Fruit fly (Drosophila melanogaster) whole organism, prepupa: ENCODE data around the gene CG14082.

ENCODE experiments used
- Blimp-1 ChIP-seq: fragments of 200-800 bp; sonication (Bioruptor generic); optimal IDR thresholded peaks from 3 replicates; lab custom pipeline; 2017; ENCODE audit warnings: missing biosample characterization, missing genetic modification characterization, mild to moderate bottlenecking, moderate library complexity, missing genetic modification reagents
- CG10631 ChIP-seq: fragments of 200-800 bp; sonication (Bioruptor generic); optimal IDR thresholded peaks from 2 replicates; lab custom pipeline; 2016; ENCODE audit warnings: missing biosample characterization, missing genetic modification characterization
- CG10669 ChIP-seq: fragments of 200-800 bp; sonication (Bioruptor generic); optimal IDR thresholded peaks from 3 replicates; lab custom pipeline; 2018; ENCODE audit warnings: missing biosample characterization, mild to moderate bottlenecking, missing genetic modification characterization, moderate library complexity
- CG11294 ChIP-seq: fragments of 200-800 bp; sonication (Bioruptor generic); IDR thresholded peaks from 2 replicates; pipeline ENCODE4 v1.3.6; 2022; ENCODE audit warnings: missing biosample characterization, missing genetic modification characterization
- CG11762 ChIP-seq: fragments of 200-800 bp; sonication (Bioruptor generic); optimal IDR thresholded peaks from 3 replicates; lab custom pipeline; 2016; ENCODE audit warnings: missing biosample characterization, missing genetic modification characterization; ENCODE audit not compliant: insufficient read depth
- CG11902 ChIP-seq: fragments of 200-800 bp; sonication (Bioruptor generic); optimal IDR thresholded peaks from 3 replicates; lab custom pipeline; 2016; ENCODE audit warnings: missing biosample characterization, missing genetic modification characterization
- CG1621 ChIP-seq: fragments of 200-800 bp; sonication (Bioruptor generic); optimal IDR thresholded peaks from 3 replicates; lab custom pipeline; 2018; ENCODE audit warnings: missing biosample characterization, mild to moderate bottlenecking, missing genetic modification characterization
- CG16779 ChIP-seq: fragments of 200-800 bp; sonication (Bioruptor generic); optimal IDR thresholded peaks from 3 replicates; lab custom pipeline; 2017; ENCODE audit warnings: missing biosample characterization, mild to moderate bottlenecking, missing genetic modification characterization
- CG31627 ChIP-seq: fragments of 200-800 bp; sonication (Bioruptor generic); optimal IDR thresholded peaks from 3 replicates; lab custom pipeline; 2016; ENCODE audit warnings: missing biosample characterization, missing genetic modification characterization
- CG4318 ChIP-seq: fragments of 200-800 bp; sonication (Bioruptor generic); optimal IDR thresholded peaks from 3 replicates; lab custom pipeline; 2017; ENCODE audit warnings: missing biosample characterization, mild to moderate bottlenecking, missing genetic modification characterization
- CG6276 ChIP-seq: fragments of 200-800 bp; sonication (Bioruptor generic); optimal IDR thresholded peaks from 2 replicates; lab custom pipeline; 2017; ENCODE audit warnings: missing biosample characterization, mild to moderate bottlenecking, missing genetic modification characterization
- CG6792 ChIP-seq: fragments of 200-800 bp; sonication (Bioruptor generic); optimal IDR thresholded peaks from 3 replicates; lab custom pipeline; 2016; ENCODE audit warnings: missing biosample characterization, missing genetic modification characterization
- CG6854 ChIP-seq: fragments of 200-800 bp; sonication (Bioruptor generic); optimal IDR thresholded peaks from 2 replicates; lab custom pipeline; 2017; ENCODE audit warnings: missing biosample characterization, mild to moderate bottlenecking, missing genetic modification characterization
- CG7368 ChIP-seq: fragments of 200-800 bp; sonication (Bioruptor generic); optimal IDR thresholded peaks from 3 replicates; lab custom pipeline; 2016; ENCODE audit warnings: missing biosample characterization, missing genetic modification characterization
- CG8119 ChIP-seq: fragments of 200-800 bp; sonication (Bioruptor generic); IDR thresholded peaks from 3 replicates; pipeline ENCODE4 v1.3.6; 2022; ENCODE audit warnings: missing biosample characterization, missing genetic modification characterization
- CG8319 ChIP-seq: fragments of 200-800 bp; sonication (Bioruptor generic); optimal IDR thresholded peaks from 3 replicates; lab custom pipeline; 2016; ENCODE audit warnings: missing biosample characterization, missing genetic modification characterization
- CG8632 ChIP-seq: fragments of 200-800 bp; sonication (Bioruptor generic); optimal IDR thresholded peaks from 3 replicates; lab custom pipeline; 2016; ENCODE audit warnings: missing biosample characterization, missing genetic modification characterization
- CG9139 ChIP-seq: fragments of 200-800 bp; sonication (Bioruptor generic); optimal IDR thresholded peaks from 3 replicates; lab custom pipeline; 2017; ENCODE audit warnings: missing biosample characterization, mild to moderate bottlenecking, missing genetic modification characterization
- Eip78C ChIP-seq: fragments of 200-800 bp; sonication (Bioruptor generic); peaks from one replicate; lab custom pipeline; 2016; ENCODE audit warnings: missing biosample characterization, missing genetic modification characterization
- Eip93F ChIP-seq: fragments of 200-800 bp; sonication (Bioruptor generic); optimal IDR thresholded peaks from 2 replicates; lab custom pipeline; 2016; ENCODE audit warnings: missing biosample characterization, mild to moderate bottlenecking, missing genetic modification characterization
- Ets21C ChIP-seq: fragments of 200-800 bp; sonication (Bioruptor generic); optimal IDR thresholded peaks from 3 replicates; lab custom pipeline; 2016; ENCODE audit warnings: missing biosample characterization, missing genetic modification characterization
- Hr39 ChIP-seq: fragments of 200-800 bp; sonication (Bioruptor generic); optimal IDR thresholded peaks from 2 replicates; lab custom pipeline; 2016; ENCODE audit warnings: missing biosample characterization, missing genetic modification characterization
- Hr4 ChIP-seq: fragments of 200-800 bp; sonication (Bioruptor generic); optimal IDR thresholded peaks from 3 replicates; lab custom pipeline; 2016; ENCODE audit warnings: missing biosample characterization, missing genetic modification characterization
- Lpt ChIP-seq: fragments of 200-800 bp; sonication (Bioruptor generic); optimal IDR thresholded peaks from 3 replicates; lab custom pipeline; 2016; ENCODE audit warnings: missing biosample characterization, missing genetic modification characterization
- Met ChIP-seq: fragments of 200-800 bp; sonication (Bioruptor generic); optimal IDR thresholded peaks from 3 replicates; lab custom pipeline; 2016; ENCODE audit warnings: missing biosample characterization, missing genetic modification characterization
- OdsH ChIP-seq: fragments of 200-800 bp; sonication (Bioruptor generic); optimal IDR thresholded peaks from 3 replicates; lab custom pipeline; 2016; ENCODE audit warnings: missing biosample characterization, missing genetic modification characterization
- Smox ChIP-seq: fragments of 200-800 bp; sonication (Bioruptor generic); optimal IDR thresholded peaks from 3 replicates; lab custom pipeline; 2016; ENCODE audit warnings: missing biosample characterization, missing genetic modification characterization
- Sox102F ChIP-seq: fragments of 200-800 bp; sonication (Bioruptor generic); optimal IDR thresholded peaks from 2 replicates; lab custom pipeline; 2016; ENCODE audit warnings: missing biosample characterization, mild to moderate bottlenecking, missing genetic modification characterization
- achi ChIP-seq: fragments of 200-800 bp; sonication (Bioruptor generic); optimal IDR thresholded peaks from 3 replicates; lab custom pipeline; 2016; ENCODE audit warnings: missing biosample characterization, missing genetic modification characterization
- acj6 ChIP-seq: fragments of 200-800 bp; sonication (Bioruptor generic); optimal IDR thresholded peaks from 3 replicates; lab custom pipeline; 2016; ENCODE audit warnings: missing biosample characterization, missing genetic modification characterization
- cyc ChIP-seq: fragments of 200-800 bp; sonication (Bioruptor generic); optimal IDR thresholded peaks from 3 replicates; lab custom pipeline; 2016; ENCODE audit warnings: missing biosample characterization, missing genetic modification characterization
- eg ChIP-seq: fragments of 200-800 bp; sonication (Bioruptor generic); IDR thresholded peaks from 3 replicates; pipeline ENCODE4 v1.3.6; 2022; ENCODE audit warnings: missing biosample characterization, missing genetic modification characterization
- esn ChIP-seq: fragments of 200-800 bp; sonication (Bioruptor generic); optimal IDR thresholded peaks from 2 replicates; lab custom pipeline; 2016; ENCODE audit warnings: missing biosample characterization, mild to moderate bottlenecking, missing genetic modification characterization, moderate library complexity
- fd59A ChIP-seq: fragments of 200-800 bp; sonication (Bioruptor generic); optimal IDR thresholded peaks from 2 replicates; lab custom pipeline; 2017; ENCODE audit warnings: missing biosample characterization, mild to moderate bottlenecking, missing genetic modification characterization, missing genetic modification reagents
- fd85E ChIP-seq: fragments of 200-800 bp; sonication (Bioruptor generic); optimal IDR thresholded peaks from 3 replicates; lab custom pipeline; 2016; ENCODE audit warnings: missing biosample characterization, missing genetic modification characterization
- fkh ChIP-seq: fragments of 200-800 bp; sonication (Bioruptor generic); optimal IDR thresholded peaks from 3 replicates; lab custom pipeline; 2017; ENCODE audit warnings: missing biosample characterization, mild to moderate bottlenecking, missing genetic modification characterization, moderate library complexity
- lz ChIP-seq: fragments of 200-800 bp; sonication (Bioruptor generic); optimal IDR thresholded peaks from 3 replicates; lab custom pipeline; 2016; ENCODE audit warnings: missing biosample characterization, missing genetic modification characterization
- pdm3 ChIP-seq: fragments of 200-800 bp; sonication (Bioruptor generic); optimal IDR thresholded peaks from 3 replicates; lab custom pipeline; 2016; ENCODE audit warnings: missing biosample characterization, missing genetic modification characterization
- salr ChIP-seq, 2 experiments: fragments of 200-800 bp; sonication (Bioruptor generic); optimal IDR thresholded peaks; 3 replicates each; lab custom pipeline; 2016 to 2018; ENCODE audit warnings: missing biosample characterization in 2 of 2, missing genetic modification characterization in 2 of 2, mild to moderate bottlenecking in 1 of 2
- ss ChIP-seq, 2 experiments: fragments of 200-800 bp; sonication (Bioruptor generic); optimal IDR thresholded peaks; 2 replicates in 1 of 2; 3 replicates in 1 of 2; lab custom pipeline; 2017 to 2018; ENCODE audit warnings: mild to moderate bottlenecking in 2 of 2, missing biosample characterization in 2 of 2, missing genetic modification characterization in 2 of 2, moderate library complexity in 1 of 2

CG14082 gene

DNA sequence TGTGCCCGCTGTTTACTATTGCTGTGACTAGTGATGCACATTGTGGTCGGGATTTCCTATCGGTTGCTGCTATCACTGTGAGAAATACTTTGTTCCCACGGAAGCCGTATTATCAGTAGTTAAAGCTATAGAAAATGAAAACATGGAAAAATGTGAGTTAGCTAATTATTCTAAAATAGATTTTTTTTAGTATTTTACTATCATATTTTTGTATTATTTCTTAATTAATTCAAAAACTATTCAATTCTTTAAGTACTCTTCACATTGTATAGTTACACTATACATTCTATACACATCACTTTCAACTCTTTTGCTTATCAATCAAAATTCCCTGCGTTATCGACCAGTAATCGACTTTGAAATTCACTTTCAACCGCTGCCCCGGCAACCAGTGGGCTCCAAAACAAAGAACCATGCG, 41.1 kb downstream of the CG14082 start, which contains the start of the genes Naxd and CG14079 (continued):
- TF ChIP-seq fkh (GFP tag; lab: Kevin White, UChicago) = peak; percentile 60
- no peak for TF ChIP-seq CG6276
- TF ChIP-seq Eip93F = peak; percentile 17
- TF ChIP-seq Met (GFP tag; lab: Kevin White, UChicago) = peak; percentile 72
- TF ChIP-seq CG10669 (GFP tag; lab: Kevin White, UChicago) = peak; percentile 51
- peak; percentile 66 for TF ChIP-seq fd59A (GFP tag; lab: Kevin White, UChicago)
- TF ChIP-seq esn = peak; percentile 80
- TF ChIP-seq Smox = peak; percentile 62
- no peak for TF ChIP-seq CG6854 (GFP tag; lab: Kevin White, UChicago)
- TF ChIP-seq CG1621 (tag; lab: Kevin White, UChicago) = no peak
- TF ChIP-seq CG9139 (GFP tag; lab: Kevin White, UChicago) = no peak
- TF ChIP-seq fd85E (GFP tag; lab: Kevin White, UChicago) = no peak
- TF ChIP-seq Blimp-1 (GFP tag; lab: Kevin White, UChicago) = peak; percentile 34
- peak; percentile 61 for TF ChIP-seq cyc
- TF ChIP-seq OdsH (GFP tag; lab: Kevin White, UChicago) = peak; percentile 91
- TF ChIP-seq Sox102F = no peak
- peak; percentile 76 for TF ChIP-seq CG8632 (GFP tag; lab: Kevin White, UChicago)
- peak; percentile 83 for TF ChIP-seq achi (GFP tag; lab: Kevin White, UChicago)
- TF ChIP-seq CG8119 (GFP tag; lab: Robert Waterston, UW) = peak; percentile 90
- peak; percentile 77 for TF ChIP-seq Hr39 (GFP tag; lab: Kevin White, UChicago)
- peak; percentile 52 for TF ChIP-seq CG11902 (GFP tag; lab: Kevin White, UChicago)
- TF ChIP-seq Lpt (GFP tag; lab: Kevin White, UChicago) = peak; percentile 65
- TF ChIP-seq acj6 (GFP tag; lab: Kevin White, UChicago) = peak; percentile 87
- peak; percentile 81 for TF ChIP-seq pdm3
- TF ChIP-seq, all 60 proteins: peak for 49

DNA sequence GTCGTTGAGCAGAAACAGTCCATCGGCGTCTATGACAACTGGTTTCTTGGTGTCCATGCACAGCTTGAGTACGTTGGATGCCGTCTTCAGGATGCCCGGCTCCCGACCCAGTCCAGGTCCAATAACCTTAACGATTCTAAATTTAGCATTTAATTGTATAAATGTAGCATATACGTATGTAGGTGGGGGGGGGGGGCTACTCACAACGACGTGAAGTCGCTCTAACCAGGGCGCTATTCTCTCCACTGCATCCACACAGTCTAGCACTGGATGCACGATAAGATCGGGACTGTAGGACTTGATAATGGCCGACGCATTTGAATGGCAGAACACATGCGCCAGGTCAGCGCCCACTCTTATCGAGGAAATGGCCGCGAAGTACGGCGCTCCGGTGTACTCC, 41.7 kb downstream of the CG14082 start:
- TF ChIP-seq Met (GFP tag; lab: Kevin White, UChicago) (no peak), Smox (no peak), CG8319 (no peak), CG6854 (GFP tag; lab: Kevin White, UChicago) (no peak), OdsH (GFP tag; lab: Kevin White, UChicago) (no peak), CG8119 (GFP tag; lab: Robert Waterston, UW) (no peak), esn (no peak), Hr4 (GFP tag; lab: Kevin White, UChicago) (no peak), CG7368 (no peak), lz (no peak), CG6792 (GFP tag; lab: Kevin White, UChicago) (no peak), CG4318 (no peak), CG11762 (GFP tag; lab: Kevin White, UChicago) (no peak), CG10631 (GFP tag; lab: Kevin White, UChicago) (no peak), CG16779 (tag; lab: Kevin White, UChicago) (no peak), CG31627 (no peak), CG9139 (GFP tag; lab: Kevin White, UChicago) (no peak), ss (GFP tag; optimal IDR thresholded peaks at IDR 0.05; lab: Kevin White, UChicago) (no peak)

DNA sequence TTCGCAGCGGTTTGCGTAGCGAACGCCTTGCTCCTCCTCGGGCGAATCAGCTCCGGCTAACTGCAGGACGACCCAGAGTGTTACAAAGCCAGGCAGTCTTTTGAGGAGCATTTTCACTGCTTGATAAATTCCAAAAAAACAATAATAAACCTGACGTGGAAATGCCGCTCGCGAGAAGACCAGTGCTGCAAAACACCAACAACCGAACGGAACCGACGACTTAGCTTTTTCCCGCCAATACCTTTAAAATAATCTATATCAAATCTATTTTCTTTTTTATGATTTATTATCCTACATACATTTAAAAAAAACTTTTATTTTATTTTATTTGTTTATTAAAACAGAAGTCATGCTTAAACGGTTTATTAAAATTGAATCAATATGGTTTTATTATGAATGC, 42.7 kb downstream of the CG14082 start, which contains the start of gene CNPYb:
Gene CNPYb, minus strand, starts transcription at position 186 of the 400 bp plus-strand sequence.
- no peak for TF ChIP-seq Ets21C (GFP tag; lab: Kevin White, UChicago)
- TF ChIP-seq CG10631 (GFP tag; lab: Kevin White, UChicago) = no peak
- no peak for TF ChIP-seq salr (GFP tag; optimal IDR thresholded peaks at IDR 0.05; lab: Kevin White, UChicago)
- no peak for TF ChIP-seq CG11294
- peak; percentile 29 for TF ChIP-seq esn
- TF ChIP-seq eg (GFP tag; lab: Robert Waterston, UW) = no peak
- TF ChIP-seq cyc = no peak
- TF ChIP-seq Met (GFP tag; lab: Kevin White, UChicago) = peak; percentile 6
- TF ChIP-seq Eip78C (GFP tag; lab: Kevin White, UChicago) = peak; percentile 70
- TF ChIP-seq CG6854 (GFP tag; lab: Kevin White, UChicago) = peak; percentile 19
